Fruit fly (Drosophila melanogaster) whole organism, wandering third instar larva: ENCODE results near the gene Cdc5.

Experiments
- Myc ChIP-seq: fragments of >200 bp; optimal IDR thresholded peaks from 2 replicates; lab custom pipeline; 2017
- Sp1 ChIP-seq: fragments of 200-800 bp; sonication (Bioruptor generic); optimal IDR thresholded peaks from 3 replicates; lab custom pipeline; 2019; ENCODE audit warnings: missing biosample characterization, mild to moderate bottlenecking, missing genetic modification characterization, moderate library complexity
- brk ChIP-seq: fragments of 200-800 bp; sonication (Bioruptor generic); optimal IDR thresholded peaks from 2 replicates; lab custom pipeline; 2016; ENCODE audit warnings: missing biosample characterization, mild to moderate bottlenecking, missing genetic modification characterization

dm6 chr3L:409791-410190, 48.6 kb upstream of the Cdc5 start:
- no peak for TF ChIP-seq brk
- TF ChIP-seq Sp1: no peak
- no peak for TF ChIP-seq Myc (lab: Kevin White, UChicago)
